Worm (Caenorhabditis elegans) whole organism, L1 larva: ENCODE data around the gene nhx-1.
"Not testable (repeated sequence)": the region's sequence is repeated elsewhere in the genome, so short reads cannot be mapped to it uniquely, and the experiment has no call there.

ENCODE experiments used
- ceh-90 ChIP-seq: sonication (generic microtip); optimal IDR thresholded peaks from 2 replicates; lab custom pipeline; 2016; ENCODE audit warnings: missing genetic modification characterization, missing compliant biosample characterization
- efl-1 ChIP-seq, 4 experiments: fragments of 150-350 bp; optimal IDR thresholded peaks in 3 of 4; peaks in 1 of 4; 1 replicate in 1 of 4; 2 replicates in 3 of 4; lab custom pipeline; 2014; ENCODE audit warnings: missing biosample characterization in 2 of 4, missing genetic modification characterization in 2 of 4, missing genetic modification reagents in 2 of 4
- fkh-10 ChIP-seq: sonication (generic microtip); optimal IDR thresholded peaks from 2 replicates; lab custom pipeline; 2017; ENCODE audit warnings: missing biosample characterization, missing genetic modification reagents, missing genetic modification characterization
- nhr-47 ChIP-seq: sonication (generic microtip); optimal IDR thresholded peaks from 2 replicates; lab custom pipeline; 2016; ENCODE audit warnings: mild to moderate bottlenecking, missing genetic modification characterization, moderate library complexity, missing compliant biosample characterization
- skn-1 ChIP-seq: fragments of 150-350 bp; optimal IDR thresholded peaks from 2 replicates; lab custom pipeline; 2014; ENCODE audit warnings: missing biosample characterization, missing genetic modification characterization
- sptf-1 ChIP-seq: fragments of 150-350 bp; optimal IDR thresholded peaks from 2 replicates; lab custom pipeline; 2014; ENCODE audit warnings: missing biosample characterization, missing genetic modification characterization
- sup-37 ChIP-seq: fragments of 200-800 bp; sonication (Bioruptor generic); optimal IDR thresholded peaks from 2 replicates; lab custom pipeline; 2018; ENCODE audit warnings: mild to moderate bottlenecking, missing genetic modification characterization, missing compliant biosample characterization
- vab-15 ChIP-seq: sonication (generic microtip); optimal IDR thresholded peaks from 2 replicates; lab custom pipeline; 2017; ENCODE audit warnings: missing genotype, mild to moderate bottlenecking, missing genetic modification characterization, missing compliant biosample characterization

The nhx-1 gene

ce11 chrX:16062385-16062784 is 45.5 kb downstream of the nhx-1 start, which contains the start of gene T27A8.3:
TSS of gene T27A8.3 (plus strand) at chrX:16062685.
- not testable (repeated sequence) for TF ChIP-seq fkh-10 (GFP tag; lab: Kevin White, UChicago); sup-37 (GFP tag; lab: Kevin White, UChicago); ceh-90

DNA sequence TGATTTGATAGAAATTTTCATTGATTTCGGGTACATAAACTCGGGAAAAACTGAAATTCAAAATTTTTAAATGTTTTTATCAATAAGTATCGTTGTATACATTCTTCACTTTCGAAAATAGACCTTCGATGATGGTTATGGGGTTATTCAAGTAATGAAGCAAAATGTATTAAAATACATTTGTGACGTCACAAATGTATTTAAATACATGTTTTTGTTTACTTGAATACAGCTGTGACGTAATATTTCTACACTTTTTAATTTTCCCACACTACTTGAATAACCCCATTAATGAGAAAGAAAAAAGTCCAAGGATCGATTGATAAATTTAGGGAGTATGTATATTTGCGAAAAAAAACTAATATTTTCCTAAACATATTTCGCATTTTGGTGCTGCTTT is 51.1 kb downstream of the nhx-1 start:
- TF ChIP-seq skn-1 (tag; lab: Kevin White, UChicago) (no peak), nhr-47 (tag; lab: Kevin White, UChicago) (no peak), vab-15 (tag; lab: Kevin White, UChicago) (no peak), sptf-1 (tag; lab: Kevin White, UChicago) (no peak), efl-1 (optimal IDR thresholded peaks at IDR 0.05; lab: Kevin White, UChicago) (no peak), efl-1 (GFP tag; optimal IDR thresholded peaks at IDR 0.05 in 1 of 2; lab: Kevin White, UChicago) (peak in 1 of 2 experiments; percentile 9)
